Worm (Caenorhabditis elegans) whole organism, late embryonic: ENCODE data around the gene W05E10.5.

Experiments
- C08G9.2 ChIP-seq: sonication (generic microtip); optimal IDR thresholded peaks from 2 replicates; lab custom pipeline; 2016; ENCODE audit warnings: mild to moderate bottlenecking, missing genetic modification characterization, moderate library complexity, missing compliant biosample characterization
- C38D4.7 ChIP-seq: fragments of 200-800 bp; sonication (Bioruptor generic); optimal IDR thresholded peaks from 2 replicates; lab custom pipeline; 2018; ENCODE audit warnings: mild to moderate bottlenecking, missing genetic modification characterization, moderate library complexity, missing compliant biosample characterization
- K09A11.1 ChIP-seq: sonication (generic microtip); optimal IDR thresholded peaks from 2 replicates; lab custom pipeline; 2017; ENCODE audit warnings: antibody characterized with exemption, mild to moderate bottlenecking, missing genetic modification characterization, missing compliant biosample characterization; ENCODE audit not compliant: insufficient read depth
- T23F11.4 ChIP-seq: fragments of 200-800 bp; sonication (Bioruptor generic); optimal IDR thresholded peaks from 2 replicates; lab custom pipeline; 2018; ENCODE audit warnings: mild to moderate bottlenecking, missing genetic modification characterization, missing compliant biosample characterization
- ama-1 ChIP-seq: fragments of 150-350 bp; optimal IDR thresholded peaks from 2 replicates; lab custom pipeline; 2014
- ceh-18 ChIP-seq: sonication (generic microtip); optimal IDR thresholded peaks from 2 replicates; lab custom pipeline; 2016; ENCODE audit warnings: missing genetic modification characterization, missing compliant biosample characterization
- ceh-19 ChIP-seq: fragments of 200-800 bp; sonication (Bioruptor generic); optimal IDR thresholded peaks from 2 replicates; lab custom pipeline; 2018; ENCODE audit warnings: mild to moderate bottlenecking, missing genetic modification characterization, missing compliant biosample characterization
- ceh-2 ChIP-seq: sonication (generic microtip); optimal IDR thresholded peaks from 2 replicates; lab custom pipeline; 2016; ENCODE audit warnings: missing genotype, missing genetic modification characterization, missing compliant biosample characterization
- ceh-24 ChIP-seq: sonication (generic microtip); optimal IDR thresholded peaks from 2 replicates; lab custom pipeline; 2016; ENCODE audit warnings: mild to moderate bottlenecking, missing genetic modification characterization, missing compliant biosample characterization
- ceh-30 ChIP-seq: fragments of 150-350 bp; optimal IDR thresholded peaks from 2 replicates; lab custom pipeline; 2014; ENCODE audit warnings: missing biosample characterization, missing genetic modification characterization
- ceh-31 ChIP-seq: sonication (generic microtip); optimal IDR thresholded peaks from 2 replicates; lab custom pipeline; 2016; ENCODE audit warnings: missing genetic modification characterization, missing compliant biosample characterization
- ceh-45 ChIP-seq: fragments of 200-800 bp; sonication (Bioruptor generic); IDR thresholded peaks from 2 replicates; pipeline ENCODE4 v1.3.6; 2022; ENCODE audit warnings: missing genetic modification reagents, missing genetic modification characterization, missing compliant biosample characterization
- ceh-9 ChIP-seq: sonication (generic microtip); optimal IDR thresholded peaks from 2 replicates; lab custom pipeline; 2016; ENCODE audit warnings: mild to moderate bottlenecking, missing genetic modification characterization, inconsistent platforms, missing compliant biosample characterization
- che-1 ChIP-seq: sonication (generic microtip); optimal IDR thresholded peaks from 2 replicates; lab custom pipeline; 2016; ENCODE audit warnings: mild to moderate bottlenecking, missing genetic modification characterization, missing compliant biosample characterization
- dmd-4 ChIP-seq: sonication (generic microtip); optimal IDR thresholded peaks from 2 replicates; lab custom pipeline; 2016; ENCODE audit warnings: borderline replicate concordance, missing genetic modification characterization, missing compliant biosample characterization
- dve-1 ChIP-seq: sonication (generic microtip); optimal IDR thresholded peaks from 2 replicates; lab custom pipeline; 2017; ENCODE audit warnings: antibody characterized with exemption, mild to moderate bottlenecking, missing genetic modification characterization, missing compliant biosample characterization
- elt-2 ChIP-seq: sonication (generic microtip); optimal IDR thresholded peaks from 2 replicates; lab custom pipeline; 2016; ENCODE audit warnings: missing genetic modification reagents, missing genetic modification characterization, missing compliant biosample characterization
- ets-4 ChIP-seq: sonication (generic microtip); optimal IDR thresholded peaks from 2 replicates; lab custom pipeline; 2016; ENCODE audit warnings: missing genetic modification characterization, missing compliant biosample characterization
- fkh-6 ChIP-seq: sonication (generic microtip); optimal IDR thresholded peaks from 2 replicates; lab custom pipeline; 2016; ENCODE audit warnings: missing genetic modification characterization, missing compliant biosample characterization
- hlh-6 ChIP-seq: sonication (generic microtip); optimal IDR thresholded peaks from 2 replicates; lab custom pipeline; 2016; ENCODE audit warnings: missing genotype, missing genetic modification characterization, missing compliant biosample characterization
- hlh-8 ChIP-seq: sonication (generic microtip); optimal IDR thresholded peaks from 2 replicates; lab custom pipeline; 2016; ENCODE audit warnings: missing genotype, missing genetic modification characterization, missing compliant biosample characterization
- mec-3 ChIP-seq: sonication (generic microtip); optimal IDR thresholded peaks from 2 replicates; lab custom pipeline; 2016; ENCODE audit warnings: borderline replicate concordance, missing genetic modification characterization, missing compliant biosample characterization
- nfya-1 ChIP-seq: sonication (generic microtip); optimal IDR thresholded peaks from 2 replicates; lab custom pipeline; 2017; ENCODE audit warnings: missing genetic modification characterization, mild to moderate bottlenecking, missing compliant biosample characterization, antibody characterized with exemption, moderate library complexity
- nhr-11 ChIP-seq: fragments of 150-350 bp; optimal IDR thresholded peaks from 2 replicates; lab custom pipeline; 2014; ENCODE audit warnings: missing biosample characterization, missing genetic modification characterization
- nhr-232 ChIP-seq: sonication (generic microtip); optimal IDR thresholded peaks from 2 replicates; lab custom pipeline; 2016; ENCODE audit warnings: missing genetic modification characterization, missing compliant biosample characterization
- odd-2 ChIP-seq: sonication (generic microtip); optimal IDR thresholded peaks from 2 replicates; lab custom pipeline; 2017; ENCODE audit warnings: antibody characterized with exemption, mild to moderate bottlenecking, missing genetic modification characterization, missing compliant biosample characterization
- pax-1 ChIP-seq: fragments of 150-350 bp; optimal IDR thresholded peaks from 2 replicates; lab custom pipeline; 2014; ENCODE audit warnings: missing biosample characterization, missing genetic modification characterization
- pqm-1 ChIP-seq: sonication (generic microtip); optimal IDR thresholded peaks from 2 replicates; lab custom pipeline; 2016; ENCODE audit warnings: missing genetic modification characterization, missing compliant biosample characterization
- ref-2 ChIP-seq: sonication (generic microtip); optimal IDR thresholded peaks from 2 replicates; lab custom pipeline; 2016; ENCODE audit warnings: missing genetic modification characterization, missing compliant biosample characterization
- rnt-1 ChIP-seq: sonication (generic microtip); optimal IDR thresholded peaks from 2 replicates; lab custom pipeline; 2016; ENCODE audit warnings: missing genetic modification characterization, missing compliant biosample characterization
- sdc-2 ChIP-seq: sonication (generic microtip); optimal IDR thresholded peaks from 2 replicates; lab custom pipeline; 2016; ENCODE audit warnings: missing genotype, missing genetic modification characterization, missing compliant biosample characterization
- sox-2 ChIP-seq: fragments of 200-800 bp; sonication (Bioruptor generic); IDR thresholded peaks from 2 replicates; pipeline ENCODE4 v1.3.6; 2022; ENCODE audit warnings: missing genetic modification reagents, missing genetic modification characterization, missing compliant biosample characterization
- sox-4 ChIP-seq: sonication (generic microtip); optimal IDR thresholded peaks from 2 replicates; lab custom pipeline; 2017; ENCODE audit warnings: mild to moderate bottlenecking, missing genetic modification characterization, inconsistent platforms, missing compliant biosample characterization
- syd-9 ChIP-seq: sonication (generic microtip); optimal IDR thresholded peaks from 2 replicates; lab custom pipeline; 2016; ENCODE audit warnings: mild to moderate bottlenecking, missing genetic modification characterization, moderate library complexity, missing compliant biosample characterization
- tbx-2 ChIP-seq: sonication (generic microtip); optimal IDR thresholded peaks from 2 replicates; lab custom pipeline; 2016; ENCODE audit warnings: missing genetic modification characterization, missing compliant biosample characterization
- tbx-7 ChIP-seq: sonication (generic microtip); optimal IDR thresholded peaks from 2 replicates; lab custom pipeline; 2016; ENCODE audit warnings: missing genotype, missing genetic modification characterization, missing compliant biosample characterization
- unc-3 ChIP-seq, 2 experiments: fragments of 200-800 bp in 1 of 2; sonication (Bioruptor generic) in 1 of 2; sonication (generic microtip) in 1 of 2; conservative IDR thresholded peaks in 1 of 2; optimal IDR thresholded peaks in 1 of 2; 2 replicates each; pipeline versions ENCODE4 v1.3.6 to Lab custom; 2016 to 2022; ENCODE audit warnings: missing compliant biosample characterization in 2 of 2, missing genetic modification characterization in 2 of 2, missing genetic modification reagents in 1 of 2
- unc-42 ChIP-seq: sonication (generic microtip); optimal IDR thresholded peaks from 2 replicates; lab custom pipeline; 2016; ENCODE audit warnings: missing genotype, missing genetic modification characterization, missing compliant biosample characterization
- unc-55 ChIP-seq: sonication (generic microtip); optimal IDR thresholded peaks from 2 replicates; lab custom pipeline; 2017; ENCODE audit warnings: missing biosample characterization, missing genetic modification reagents, missing genetic modification characterization
- ztf-16 ChIP-seq: sonication (generic microtip); optimal IDR thresholded peaks from 2 replicates; lab custom pipeline; 2017; ENCODE audit warnings: missing genetic modification characterization, missing compliant biosample characterization

W05E10.5 gene

ce11 chrV:11722858-11723257 is 27.4 kb upstream of the W05E10.5 start:
- no peak for TF ChIP-seq hlh-8 (tag; lab: Kevin White, UChicago)
- TF ChIP-seq rnt-1, result no peak
- TF ChIP-seq C08G9.2 (tag; lab: Kevin White, UChicago), result no peak
- no peak for TF ChIP-seq sox-2 (GFP tag; lab: Robert Waterston, UW)
- no peak for TF ChIP-seq ref-2
- TF ChIP-seq ceh-9 (tag; lab: Kevin White, UChicago), result no peak
- no peak for TF ChIP-seq nhr-232 (tag; lab: Kevin White, UChicago)
- TF ChIP-seq hlh-6 (tag; lab: Kevin White, UChicago), result no peak
- no peak for TF ChIP-seq T23F11.4
- TF ChIP-seq syd-9 (tag; lab: Kevin White, UChicago), result no peak
- no peak for TF ChIP-seq unc-42 (tag; lab: Kevin White, UChicago)
- TF ChIP-seq, all 69 proteins: peak for 0

ce11 chrV:11716930-11717329 is 21.4 kb upstream of the W05E10.5 start:
- TF ChIP-seq elt-2 (tag; lab: Kevin White, UChicago) (peak; percentile 23), tbx-2 (no peak), dmd-4 (tag; lab: Kevin White, UChicago) (no peak)

ce11 chrV:11715797-11716196 is 20.3 kb upstream of the W05E10.5 start, which contains the start of gene tre-3:
Gene tre-3, minus strand, starts transcription at chrV:11715903.
- TF ChIP-seq elt-2 (tag; lab: Kevin White, UChicago) (no peak), nhr-11 (tag; lab: Kevin White, UChicago) (no peak), C08G9.2 (tag; lab: Kevin White, UChicago) (no peak), hlh-8 (tag; lab: Kevin White, UChicago) (no peak), ceh-18 (no peak), K09A11.1 (tag; lab: Kevin White, UChicago) (no peak), ceh-30 (tag; lab: Kevin White, UChicago) (no peak), ceh-2 (no peak), dve-1 (tag; lab: Kevin White, UChicago) (no peak), unc-3 (GFP tag; conservative IDR thresholded peaks at IDR 0.05; lab: Robert Waterston, UW) (no peak), unc-3 (tag; optimal IDR thresholded peaks at IDR 0.05; lab: Kevin White, UChicago) (no peak), sdc-2 (tag; lab: Kevin White, UChicago) (no peak), pax-1 (tag; lab: Kevin White, UChicago) (no peak), nhr-232 (tag; lab: Kevin White, UChicago) (no peak), sox-4 (no peak), tbx-7 (tag; lab: Kevin White, UChicago) (no peak), sox-2 (GFP tag; lab: Robert Waterston, UW) (no peak), ets-4 (no peak), ceh-19 (GFP tag; lab: Kevin White, UChicago) (no peak), C38D4.7 (no peak), mec-3 (tag; lab: Kevin White, UChicago) (no peak)

ce11 chrV:11711751-11712150 is 16.3 kb upstream of the W05E10.5 start:
- TF ChIP-seq fkh-6 (tag; lab: Kevin White, UChicago) (no peak), unc-42 (tag; lab: Kevin White, UChicago) (peak; percentile 52), odd-2 (no peak)

- TF ChIP-seq unc-55 (GFP tag; lab: Kevin White, UChicago) (no peak), ceh-31 (no peak), che-1 (tag; lab: Kevin White, UChicago) (no peak), mec-3 (tag; lab: Kevin White, UChicago) (no peak), ceh-24 (tag; lab: Kevin White, UChicago) (no peak), dmd-4 (tag; lab: Kevin White, UChicago) (no peak), hlh-6 (tag; lab: Kevin White, UChicago) (no peak), ceh-45 (GFP tag; lab: Robert Waterston, UW) (no peak), unc-3 (GFP tag; conservative IDR thresholded peaks at IDR 0.05; lab: Robert Waterston, UW) (no peak), unc-3 (tag; optimal IDR thresholded peaks at IDR 0.05; lab: Kevin White, UChicago) (no peak), ama-1 (lab: Kevin White, UChicago) (no peak), sdc-2 (tag; lab: Kevin White, UChicago) (no peak), nfya-1 (tag; lab: Kevin White, UChicago) (no peak), pqm-1 (no peak), ztf-16 (tag; lab: Kevin White, UChicago) (no peak), tbx-2 (no peak)
- TF ChIP-seq, all 69 proteins: peak for 0
Measured at ce11 chrV:11706353-11706752, 10.9 kb upstream of the W05E10.5 start.
